Fruit fly (Drosophila melanogaster) ovary, adult (tissue): ENCODE data around the gene CG13085.

Experiments used
- CG17801 ChIP-seq: fragments of 200-800 bp; optimal IDR thresholded peaks from 2 replicates; lab custom pipeline; 2019; ENCODE audit warnings: missing biosample characterization, mild to moderate bottlenecking, missing genetic modification characterization, moderate library complexity; ENCODE audit not compliant: partially characterized antibody

CG13085 gene

dm6 chr2L:19444734-19445140 lies 20.9 kb downstream of the CG13085 start, which contains the start of gene Hs2st:
Gene Hs2st (minus strand): TSS chr2L:19444750.
- TF ChIP-seq CG17801 (GFP tag; lab: Kevin White, UChicago), result peak; percentile 89

- TF ChIP-seq CG17801 (GFP tag; lab: Kevin White, UChicago), result no peak
Observed at dm6 chr2L:19452535-19453317, 28.9 kb downstream of the CG13085 start.

- peak; percentile 3 for TF ChIP-seq CG17801 (GFP tag; lab: Kevin White, UChicago)
Observed at dm6 chr2L:19453381-19453780, 29.5 kb downstream of the CG13085 start, which contains the start of gene Top2. Gene Top2 (minus strand): TSS chr2L:19453490.

- TF ChIP-seq CG17801 (GFP tag; lab: Kevin White, UChicago), result no peak
Observed at dm6 chr2L:19454070-19454751, 30.4 kb downstream of the CG13085 start, which contains the start of gene CG10026. Gene CG10026 (plus strand): TSS chr2L:19454256.

- no peak for TF ChIP-seq CG17801 (GFP tag; lab: Kevin White, UChicago)
Observed at dm6 chr2L:19455209-19455608, 31.4 kb downstream of the CG13085 start.

dm6 chr2L:19455723-19456122 lies 31.9 kb downstream of the CG13085 start:
- no peak for TF ChIP-seq CG17801 (GFP tag; lab: Kevin White, UChicago)

- TF ChIP-seq CG17801 (GFP tag; lab: Kevin White, UChicago), result no peak
Observed at dm6 chr2L:19457890-19458580, 34.2 kb downstream of the CG13085 start.

- TF ChIP-seq CG17801 (GFP tag; lab: Kevin White, UChicago), result no peak
Observed at dm6 chr2L:19459404-19459803, 35.6 kb downstream of the CG13085 start.

- TF ChIP-seq CG17801 (GFP tag; lab: Kevin White, UChicago), result no peak
Observed at dm6 chr2L:19462898-19463297, 39.0 kb downstream of the CG13085 start.

dm6 chr2L:19463405-19463804 lies 39.6 kb downstream of the CG13085 start:
- no peak for TF ChIP-seq CG17801 (GFP tag; lab: Kevin White, UChicago)

dm6 chr2L:19463824-19464317 lies 40.0 kb downstream of the CG13085 start, which contains the start of gene tj:
Gene tj (plus strand): TSS chr2L:19464267.
- TF ChIP-seq CG17801 (GFP tag; lab: Kevin White, UChicago), result no peak

dm6 chr2L:19469090-19469489 lies 45.2 kb downstream of the CG13085 start:
- TF ChIP-seq CG17801 (GFP tag; lab: Kevin White, UChicago), result no peak

dm6 chr2L:19469751-19470150 lies 45.9 kb downstream of the CG13085 start:
- no peak for TF ChIP-seq CG17801 (GFP tag; lab: Kevin White, UChicago)

- peak; percentile 86 for TF ChIP-seq CG17801 (GFP tag; lab: Kevin White, UChicago)
Observed at dm6 chr2L:19472256-19472655, 48.4 kb downstream of the CG13085 start.
